Worm (Caenorhabditis elegans): ENCODE measurements around the gene abt-4.

ce11 chrV:361291-361690 lies 30.8 kb upstream of the abt-4 start:
- no peak for TF ChIP-seq W03F9.2 (tag; optimal IDR thresholded peaks at IDR 0.05)
- TF ChIP-seq him-1 (tag; optimal IDR thresholded peaks at IDR 0.05): no peak
- TF ChIP-seq dao-5 (tag; optimal IDR thresholded peaks at IDR 0.05): no peak

All from whole organism, L4/young adult.